Worm (Caenorhabditis elegans) whole organism, L4 larva: ENCODE measurements around the gene Y116F11B.2.

Experiments
- R02D3.7 ChIP-seq: fragments of 150-350 bp; sonication (generic microtip); optimal IDR thresholded peaks from 3 replicates; lab custom pipeline; 2014; ENCODE audit warnings: missing biosample characterization, missing genetic modification characterization
- T20F7.1 ChIP-seq: fragments of 200-800 bp; sonication (Bioruptor generic); optimal IDR thresholded peaks from 2 replicates; lab custom pipeline; 2018; ENCODE audit warnings: mild to moderate bottlenecking, missing genetic modification characterization, missing compliant biosample characterization
- Y48G9A.11 ChIP-seq: fragments of 200-800 bp; sonication (Bioruptor generic); IDR thresholded peaks from 2 replicates; pipeline ENCODE4 v1.3.6; 2022; ENCODE audit warnings: missing genetic modification reagents, missing genetic modification characterization, missing compliant biosample characterization
- ZK337.2 ChIP-seq: fragments of 200-800 bp; sonication (Bioruptor generic); IDR thresholded peaks from 2 replicates; pipeline ENCODE4 v1.3.6; 2022; ENCODE audit warnings: missing genetic modification reagents, missing genetic modification characterization, missing compliant biosample characterization
- aha-1 ChIP-seq: fragments of 150-350 bp; peaks from one replicate; lab custom pipeline; 2014; ENCODE audit warnings: missing biosample characterization, missing genetic modification characterization
- aly-2 ChIP-seq: sonication (generic microtip); optimal IDR thresholded peaks from 2 replicates; lab custom pipeline; 2018; ENCODE audit warnings: missing biosample characterization, missing genetic modification characterization
- arid-1 ChIP-seq: fragments of 200-800 bp; sonication (Bioruptor generic); conservative IDR thresholded peaks from 2 replicates; pipeline ENCODE4 v1.3.6; 2022; ENCODE audit warnings: missing genetic modification reagents, missing genetic modification characterization, missing compliant biosample characterization
- ceh-32 ChIP-seq: sonication (generic microtip); optimal IDR thresholded peaks from 2 replicates; lab custom pipeline; 2016; ENCODE audit warnings: mild to moderate bottlenecking, missing genetic modification characterization, missing compliant biosample characterization; ENCODE audit not compliant: poor library complexity
- ceh-82 ChIP-seq: sonication (generic microtip); optimal IDR thresholded peaks from 2 replicates; lab custom pipeline; 2017; ENCODE audit warnings: missing biosample characterization, missing genetic modification characterization
- ctbp-1 ChIP-seq: fragments of 200-800 bp; sonication (Bioruptor generic); IDR thresholded peaks from 2 replicates; pipeline ENCODE4 v1.3.6; 2022; ENCODE audit warnings: missing genetic modification reagents, missing genetic modification characterization, missing compliant biosample characterization
- daf-12 ChIP-seq: fragments of 150-350 bp; optimal IDR thresholded peaks from 2 replicates; lab custom pipeline; 2014; ENCODE audit warnings: missing biosample characterization, missing genetic modification reagents, missing genetic modification characterization
- daf-16 ChIP-seq, 3 experiments: sonication (generic microtip); optimal IDR thresholded peaks; 2 replicates each; lab custom pipeline; 2016 to 2017; ENCODE audit warnings: missing genetic modification characterization in 3 of 3, missing genetic modification reagents in 3 of 3, mild to moderate bottlenecking in 2 of 3, missing compliant biosample characterization in 2 of 3, missing biosample characterization in 1 of 3, moderate library complexity in 1 of 3
- dmd-6 ChIP-seq: fragments of 200-800 bp; sonication (Bioruptor generic); IDR thresholded peaks from 2 replicates; pipeline ENCODE4 v1.3.6; 2022; ENCODE audit warnings: missing genetic modification reagents, missing genetic modification characterization, missing compliant biosample characterization
- dmd-9 ChIP-seq: fragments of 200-800 bp; sonication (Bioruptor generic); IDR thresholded peaks from 2 replicates; pipeline ENCODE4 v1.3.6; 2022; ENCODE audit warnings: missing genetic modification reagents, missing genetic modification characterization, missing compliant biosample characterization
- dve-1 ChIP-seq: sonication (generic microtip); optimal IDR thresholded peaks from 2 replicates; lab custom pipeline; 2017; ENCODE audit warnings: antibody characterized with exemption, mild to moderate bottlenecking, missing genetic modification characterization, missing compliant biosample characterization; ENCODE audit not compliant: insufficient read depth
- egl-27 ChIP-seq: sonication (generic microtip); optimal IDR thresholded peaks from 3 replicates; lab custom pipeline; 2017; ENCODE audit warnings: missing biosample characterization, missing genetic modification reagents, missing genetic modification characterization
- egl-43 ChIP-seq: fragments of 200-800 bp; sonication (Bioruptor generic); IDR thresholded peaks from 2 replicates; pipeline ENCODE4 v1.3.6; 2022; ENCODE audit warnings: missing genetic modification reagents, missing genetic modification characterization, missing compliant biosample characterization
- fkh-10 ChIP-seq: fragments of 150-350 bp; optimal IDR thresholded peaks from 2 replicates; lab custom pipeline; 2014; ENCODE audit warnings: missing biosample characterization, missing genetic modification reagents, missing genetic modification characterization
- gei-8 ChIP-seq: fragments of 200-800 bp; sonication (Bioruptor generic); optimal IDR thresholded peaks from 2 replicates; lab custom pipeline; 2018; ENCODE audit warnings: mild to moderate bottlenecking, missing genetic modification characterization, missing compliant biosample characterization
- lin-1 ChIP-seq: fragments of 200-800 bp; sonication (Bioruptor generic); IDR thresholded peaks from 2 replicates; pipeline ENCODE4 v1.3.6; 2022; ENCODE audit warnings: missing genetic modification reagents, missing genetic modification characterization, missing compliant biosample characterization
- lin-13 ChIP-seq: fragments of 150-350 bp; optimal IDR thresholded peaks from 2 replicates; lab custom pipeline; 2014; ENCODE audit warnings: missing biosample characterization, missing genetic modification reagents, missing genetic modification characterization
- lsy-2 ChIP-seq, 2 experiments: fragments of 150-350 bp in 1 of 2; sonication (generic microtip) in 1 of 2; optimal IDR thresholded peaks; 2 replicates each; lab custom pipeline; 2014 to 2017; ENCODE audit warnings: missing biosample characterization in 2 of 2, missing genetic modification characterization in 2 of 2
- mxl-2 ChIP-seq: fragments of 200-800 bp; sonication (Bioruptor generic); conservative IDR thresholded peaks from 2 replicates; pipeline ENCODE4 v1.3.6; 2022; ENCODE audit warnings: missing genetic modification reagents, missing genetic modification characterization, missing compliant biosample characterization
- nhr-102 ChIP-seq: sonication (generic microtip); optimal IDR thresholded peaks from 2 replicates; lab custom pipeline; 2016; ENCODE audit warnings: mild to moderate bottlenecking, missing genetic modification characterization, moderate library complexity, missing compliant biosample characterization
- nhr-28 ChIP-seq: fragments of 150-350 bp; optimal IDR thresholded peaks from 2 replicates; lab custom pipeline; 2014; ENCODE audit warnings: missing biosample characterization, missing genetic modification characterization
- nhr-48 ChIP-seq: sonication (generic microtip); optimal IDR thresholded peaks from 2 replicates; lab custom pipeline; 2016; ENCODE audit warnings: mild to moderate bottlenecking, missing genetic modification characterization, missing compliant biosample characterization
- nhr-76 ChIP-seq: fragments of 150-350 bp; optimal IDR thresholded peaks from 2 replicates; lab custom pipeline; 2014; ENCODE audit warnings: missing biosample characterization, missing genetic modification characterization
- nhr-77 ChIP-seq: fragments of 150-350 bp; optimal IDR thresholded peaks from 2 replicates; lab custom pipeline; 2014; ENCODE audit warnings: missing biosample characterization, missing genetic modification characterization
- pha-4 ChIP-seq, 2 experiments: fragments of 150-350 bp in 1 of 2; fragments of 200-800 bp in 1 of 2; sonication (Bioruptor generic) in 1 of 2; IDR thresholded peaks in 1 of 2; optimal IDR thresholded peaks in 1 of 2; 2 replicates each; pipeline versions ENCODE4 v1.3.6 to Lab custom; 2014 to 2022; ENCODE audit warnings: missing genetic modification characterization in 2 of 2, missing genetic modification reagents in 2 of 2, missing biosample characterization in 1 of 2, missing compliant biosample characterization in 1 of 2
- pqm-1 ChIP-seq: sonication (generic microtip); optimal IDR thresholded peaks from 2 replicates; lab custom pipeline; 2017; ENCODE audit warnings: missing biosample characterization, missing genetic modification characterization
- rbr-2 ChIP-seq: sonication (generic microtip); optimal IDR thresholded peaks from 2 replicates; lab custom pipeline; 2016; ENCODE audit warnings: missing genotype, missing genetic modification characterization, missing compliant biosample characterization
- saeg-2 ChIP-seq: fragments of 200-800 bp; sonication (Bioruptor generic); IDR thresholded peaks from 2 replicates; pipeline ENCODE4 v1.3.6; 2022; ENCODE audit warnings: missing genetic modification reagents, missing genetic modification characterization, missing compliant biosample characterization
- set-16 ChIP-seq: fragments of 200-800 bp; sonication (Bioruptor generic); IDR thresholded peaks from 2 replicates; pipeline ENCODE4 v1.3.6; 2022; ENCODE audit warnings: missing genetic modification reagents, missing genetic modification characterization, missing compliant biosample characterization
- skn-1 ChIP-seq: fragments of 150-350 bp; optimal IDR thresholded peaks from 2 replicates; lab custom pipeline; 2014; ENCODE audit warnings: missing biosample characterization, missing genetic modification characterization
- vab-7 ChIP-seq: fragments of 200-800 bp; sonication (Bioruptor generic); IDR thresholded peaks from 2 replicates; pipeline ENCODE4 v1.3.6; 2022; ENCODE audit warnings: missing genetic modification reagents, missing genetic modification characterization, missing compliant biosample characterization
- ztf-7 ChIP-seq: fragments of 150-350 bp; optimal IDR thresholded peaks from 2 replicates; lab custom pipeline; 2014; ENCODE audit warnings: missing biosample characterization, missing genetic modification characterization

Gene Y116F11B.2

DNA sequence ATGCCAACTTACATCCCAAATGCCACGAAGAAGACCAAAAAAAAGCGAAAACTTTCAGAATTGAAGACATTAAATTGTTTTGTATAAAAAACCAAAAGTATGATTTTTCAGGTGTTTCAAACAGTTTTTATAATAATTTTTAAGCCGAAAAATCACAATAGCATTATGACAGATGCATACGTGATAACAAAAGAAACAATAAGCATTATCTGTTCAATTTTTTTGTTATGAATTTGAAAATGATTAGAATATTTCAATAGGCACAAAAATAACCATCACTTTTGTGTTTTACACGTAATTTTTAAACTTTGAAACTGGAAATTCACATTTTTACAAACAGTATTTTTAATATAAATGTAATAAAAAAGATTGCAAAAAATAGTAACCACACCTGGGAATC lies 21.2 kb upstream of the Y116F11B.2 start, which contains the start of gene Y116F11B.17:
Gene Y116F11B.17, minus strand, starts transcription at position 101 of the 400 bp plus-strand sequence.
- TF ChIP-seq aha-1 (tag; lab: Kevin White, UChicago) (no peak), ztf-7 (tag; lab: Kevin White, UChicago) (no peak), R02D3.7 (tag; lab: Kevin White, UChicago) (no peak), ZK337.2 (GFP tag; lab: Robert Waterston, UW) (no peak), Y48G9A.11 (GFP tag; lab: Robert Waterston, UW) (no peak), nhr-28 (tag; lab: Kevin White, UChicago) (no peak), rbr-2 (no peak), ceh-82 (tag; lab: Kevin White, UChicago) (no peak), lin-1 (GFP tag; lab: Robert Waterston, UW) (no peak), gei-8 (GFP tag; lab: Kevin White, UChicago) (no peak), daf-12 (tag; lab: Kevin White, UChicago) (no peak), egl-43 (GFP tag; lab: Robert Waterston, UW) (no peak), mxl-2 (GFP tag; lab: Robert Waterston, UW) (no peak), nhr-76 (tag; lab: Kevin White, UChicago) (no peak), dmd-6 (GFP tag; lab: Robert Waterston, UW) (no peak), lin-13 (GFP tag; lab: Kevin White, UChicago) (no peak)

DNA sequence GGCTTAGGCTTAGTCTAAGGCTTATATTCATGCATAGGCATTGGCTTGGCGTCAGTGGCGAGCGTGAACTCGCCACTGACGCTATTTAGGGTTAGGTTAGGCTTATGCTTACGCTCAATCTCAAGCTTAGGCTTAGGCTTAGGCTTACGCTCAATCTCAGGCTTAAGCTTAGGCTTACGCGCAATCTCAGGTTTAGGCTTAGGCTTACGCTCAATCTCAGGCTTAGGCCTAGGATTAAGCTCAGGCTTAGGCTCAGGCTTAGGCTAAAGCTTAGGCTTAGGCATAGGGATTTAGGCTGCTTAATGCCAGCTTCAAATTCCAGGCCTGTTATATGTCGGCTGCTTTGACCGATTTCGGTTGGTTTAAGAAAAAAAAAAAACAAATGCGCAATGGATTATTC lies 19.2 kb upstream of the Y116F11B.2 start:
- TF ChIP-seq aha-1 (tag; lab: Kevin White, UChicago): peak; percentile 56
- TF ChIP-seq arid-1 (GFP tag; lab: Robert Waterston, UW): no peak

DNA sequence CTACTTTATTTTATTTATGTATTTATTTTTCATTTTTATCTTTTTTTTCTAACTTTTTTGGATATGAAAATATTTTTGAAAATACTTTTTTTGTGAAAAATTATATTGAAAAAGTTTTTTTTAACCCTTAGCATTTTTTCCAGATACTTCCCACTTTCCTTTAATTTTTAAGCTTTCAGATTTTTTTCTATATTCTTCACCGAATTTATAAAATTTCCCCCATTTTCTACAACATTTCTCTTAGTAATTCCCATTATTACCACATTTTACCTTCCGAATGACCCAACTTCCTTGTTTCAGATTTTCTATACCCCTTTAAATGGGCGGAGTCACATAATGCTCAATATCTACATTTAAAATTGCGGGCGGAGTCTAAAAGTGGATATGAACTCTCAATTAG lies 13.9 kb upstream of the Y116F11B.2 start, which contains the start of gene daf-28:
Gene daf-28, plus strand, starts transcription at position 301 of the 400 bp plus-strand sequence.
- TF ChIP-seq skn-1 (tag; lab: Kevin White, UChicago) (no peak), set-16 (GFP tag; lab: Robert Waterston, UW) (no peak), T20F7.1 (GFP tag; lab: Kevin White, UChicago) (no peak), arid-1 (GFP tag; lab: Robert Waterston, UW) (no peak), lsy-2 (tag; optimal IDR thresholded peaks at IDR 0.05; lab: Kevin White, UChicago) (no peak), aly-2 (tag; lab: Kevin White, UChicago) (no peak), nhr-48 (no peak)
- TF ChIP-seq, all 104 proteins: peak for 0

DNA sequence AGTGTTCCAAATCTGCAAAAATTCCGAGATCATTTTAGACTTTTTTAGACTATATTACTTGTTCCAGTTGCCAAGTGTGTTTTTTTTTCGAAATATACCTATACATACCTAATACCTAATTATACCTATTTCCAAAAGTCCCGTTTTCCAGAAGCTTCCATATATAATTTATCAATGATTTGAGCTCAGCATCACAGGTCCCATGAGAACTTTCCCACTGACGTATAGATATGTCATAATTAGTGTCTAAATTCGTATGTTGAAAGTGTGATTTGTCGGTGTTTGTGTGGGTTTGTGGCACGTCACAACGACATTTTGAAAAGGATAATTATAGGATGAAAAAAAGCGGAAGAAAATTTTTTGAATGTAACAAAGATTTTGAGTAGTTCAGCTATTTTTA lies 4.6 kb upstream of the Y116F11B.2 start:
- TF ChIP-seq ceh-32 (tag; lab: Kevin White, UChicago): no peak
- TF ChIP-seq aha-1 (tag; lab: Kevin White, UChicago): peak; percentile 82
- TF ChIP-seq vab-7 (GFP tag; lab: Robert Waterston, UW): no peak
- TF ChIP-seq, all 104 proteins: peak for 1

DNA sequence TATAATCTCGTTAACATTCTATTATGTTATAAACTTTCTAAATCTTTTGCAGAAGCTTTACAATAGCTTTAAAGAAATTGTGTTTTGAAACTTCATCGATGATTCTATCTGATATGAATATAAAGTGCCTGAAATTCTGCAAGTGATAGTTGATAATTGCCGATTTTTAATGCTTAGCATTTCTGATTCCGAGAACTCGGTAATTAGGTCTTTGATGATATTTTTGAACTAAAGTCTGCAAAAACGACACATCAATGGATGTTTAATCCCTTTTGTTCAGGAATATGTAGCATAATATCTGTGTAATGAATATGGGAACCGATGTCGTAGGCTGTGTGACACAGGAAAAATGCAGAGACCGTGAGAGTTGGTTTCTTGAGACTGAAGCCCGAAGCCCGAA lies 1.9 kb upstream of the Y116F11B.2 start:
- TF ChIP-seq dmd-9 (GFP tag; lab: Robert Waterston, UW): no peak
- no peak for TF ChIP-seq nhr-102
- TF ChIP-seq nhr-77 (tag; lab: Kevin White, UChicago): no peak
- TF ChIP-seq set-16 (GFP tag; lab: Robert Waterston, UW): no peak
- TF ChIP-seq rbr-2: no peak
- TF ChIP-seq ctbp-1 (GFP tag; lab: Robert Waterston, UW): no peak
- TF ChIP-seq daf-16 (GFP tag; optimal IDR thresholded peaks at IDR 0.05; lab: Kevin White, UChicago): no peak
- no peak for TF ChIP-seq daf-16 (tag; optimal IDR thresholded peaks at IDR 0.05; lab: Kevin White, UChicago)
- TF ChIP-seq ZK337.2 (GFP tag; lab: Robert Waterston, UW): no peak
- TF ChIP-seq nhr-28 (tag; lab: Kevin White, UChicago): no peak
- TF ChIP-seq pqm-1 (tag; lab: Kevin White, UChicago): no peak
- no peak for TF ChIP-seq egl-27 (tag; lab: Kevin White, UChicago)
- TF ChIP-seq ceh-82 (tag; lab: Kevin White, UChicago): no peak
- no peak for TF ChIP-seq pha-4 (GFP tag; IDR thresholded peaks at IDR 0.05; lab: Robert Waterston, UW)
- no peak for TF ChIP-seq pha-4 (tag; optimal IDR thresholded peaks at IDR 0.05; lab: Kevin White, UChicago)
- TF ChIP-seq mxl-2 (GFP tag; lab: Robert Waterston, UW): no peak
- TF ChIP-seq saeg-2: no peak
- no peak for TF ChIP-seq dve-1 (tag; lab: Kevin White, UChicago)
- no peak for TF ChIP-seq fkh-10 (GFP tag; lab: Kevin White, UChicago)
